Worm (Caenorhabditis elegans): ENCODE results near the gene din-1.

din-1 gene

ce11 chrII:11577861-11578260 is 55.5 kb downstream of the din-1 start:
- no peak for TF ChIP-seq fos-1 (tag; optimal IDR thresholded peaks at IDR 0.05)
- no peak for TF ChIP-seq ztf-1 (GFP tag; conservative IDR thresholded peaks at IDR 0.05)
- TF ChIP-seq nhr-21 (tag; optimal IDR thresholded peaks at IDR 0.05), result no peak
- TF ChIP-seq nhr-237 (tag; optimal IDR thresholded peaks at IDR 0.05), result no peak
- no peak for TF ChIP-seq mbf-1 (tag; optimal IDR thresholded peaks at IDR 0.05)
- no peak for TF ChIP-seq mab-5 (tag; optimal IDR thresholded peaks at IDR 0.05)
- no peak for TF ChIP-seq sma-3 (GFP tag; optimal IDR thresholded peaks at IDR 0.05)

DNA sequence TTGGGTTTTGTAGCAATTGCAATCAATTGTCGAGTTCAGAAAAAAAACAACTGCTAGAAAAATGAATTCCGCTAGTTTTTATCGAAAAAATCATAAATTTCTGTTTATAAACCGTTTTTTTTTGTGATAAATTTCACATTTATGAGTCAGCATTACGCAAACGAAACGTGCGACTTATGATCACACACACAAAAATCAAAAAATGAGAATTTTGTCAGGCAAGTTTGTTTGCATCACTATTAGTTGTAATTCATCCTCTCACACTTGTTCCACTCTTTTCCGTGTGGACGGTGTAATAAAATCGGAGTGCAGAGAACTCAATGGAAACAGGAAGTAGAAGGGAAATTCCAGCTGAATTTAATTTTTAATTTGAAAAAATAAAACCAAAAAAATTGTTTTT is 56.0 kb downstream of the din-1 start, which contains the start of gene pcs-1:
Gene pcs-1, minus strand, starts transcription at position 344 of the 400 bp plus-strand sequence.
- peak; percentile 67 for TF ChIP-seq fos-1 (tag; optimal IDR thresholded peaks at IDR 0.05)
- TF ChIP-seq nhr-129 (tag; optimal IDR thresholded peaks at IDR 0.05), result peak; percentile 15
- peak; percentile 3 for TF ChIP-seq lin-13 (GFP tag; optimal IDR thresholded peaks at IDR 0.05)
- no peak for TF ChIP-seq ZK546.5 (tag; optimal IDR thresholded peaks at IDR 0.05)
- TF ChIP-seq snpc-4 (tag; optimal IDR thresholded peaks at IDR 0.05), result no peak
- TF ChIP-seq nhr-77 (tag; optimal IDR thresholded peaks at IDR 0.05), result no peak

DNA sequence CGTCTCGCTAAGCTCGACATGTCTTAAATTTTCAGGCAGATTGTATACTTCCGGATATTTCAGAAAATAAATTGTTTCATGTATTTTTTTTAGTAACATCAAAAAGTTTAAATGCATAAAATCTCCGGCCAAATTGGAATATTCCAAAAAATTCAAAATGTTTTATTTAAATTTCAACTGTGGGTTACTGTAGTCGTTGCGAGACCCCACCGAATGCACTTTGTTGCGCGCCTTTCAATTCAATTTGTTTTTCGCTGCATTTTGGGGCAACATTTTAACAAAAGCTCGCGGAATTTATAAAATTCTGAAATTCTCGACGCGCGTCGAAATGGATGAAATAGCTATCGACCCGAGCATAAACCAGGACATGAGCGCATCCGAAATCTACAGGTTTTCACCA is 60.5 kb downstream of the din-1 start, which contains the start of gene F54D5.2:
Gene F54D5.2, plus strand, starts transcription at position 237 of the 400 bp plus-strand sequence.
- TF ChIP-seq mbf-1 (tag; optimal IDR thresholded peaks at IDR 0.05), result no peak
- TF ChIP-seq ZK546.5 (tag; optimal IDR thresholded peaks at IDR 0.05), result no peak
- TF ChIP-seq elt-1 (tag; optimal IDR thresholded peaks at IDR 0.05), result no peak
- no peak for TF ChIP-seq Y55F3AM.14 (GFP tag; optimal IDR thresholded peaks at IDR 0.05)
- no peak for TF ChIP-seq nhr-237 (tag; optimal IDR thresholded peaks at IDR 0.05)
- no peak for TF ChIP-seq nhr-25 (tag; optimal IDR thresholded peaks at IDR 0.05)
- no peak for TF ChIP-seq unc-55 (GFP tag; optimal IDR thresholded peaks at IDR 0.05)
- no peak for TF ChIP-seq sma-3 (GFP tag; optimal IDR thresholded peaks at IDR 0.05)
- TF ChIP-seq dmd-4 (tag; optimal IDR thresholded peaks at IDR 0.05), result no peak
- TF ChIP-seq mab-5 (tag; optimal IDR thresholded peaks at IDR 0.05), result no peak
- TF ChIP-seq nhr-21 (tag; optimal IDR thresholded peaks at IDR 0.05), result no peak
- no peak for TF ChIP-seq nhr-77 (tag; optimal IDR thresholded peaks at IDR 0.05)
- no peak for TF ChIP-seq fos-1 (tag; optimal IDR thresholded peaks at IDR 0.05)
- TF ChIP-seq lin-11 (tag; optimal IDR thresholded peaks at IDR 0.05), result no peak
- no peak for TF ChIP-seq peb-1 (tag; optimal IDR thresholded peaks at IDR 0.05)
- TF ChIP-seq ceh-82 (tag; optimal IDR thresholded peaks at IDR 0.05), result no peak
- no peak for TF ChIP-seq lsy-2 (tag; optimal IDR thresholded peaks at IDR 0.05)
- TF ChIP-seq mdl-1 (tag; optimal IDR thresholded peaks at IDR 0.05), result no peak
- no peak for TF ChIP-seq ceh-16 (tag; optimal IDR thresholded peaks at IDR 0.05)
- TF ChIP-seq aly-2 (tag; optimal IDR thresholded peaks at IDR 0.05), result no peak

ce11 chrII:11571260-11571854 is 62.1 kb downstream of the din-1 start, which contains the start of gene F54D5.3:
TSS of gene F54D5.3 (plus strand) at chrII:11571805.
- peak; percentile 87 for TF ChIP-seq fos-1 (tag; optimal IDR thresholded peaks at IDR 0.05)
- TF ChIP-seq lin-13 (GFP tag; optimal IDR thresholded peaks at IDR 0.05), result no peak
- no peak for TF ChIP-seq Y55F3AM.14 (GFP tag; optimal IDR thresholded peaks at IDR 0.05)
- TF ChIP-seq sma-9 (GFP tag; optimal IDR thresholded peaks at IDR 0.05), result no peak
- no peak for TF ChIP-seq sma-9 (tag; optimal IDR thresholded peaks at IDR 0.05)
- no peak for TF ChIP-seq nhr-237 (tag; optimal IDR thresholded peaks at IDR 0.05)
- TF ChIP-seq mbf-1 (tag; optimal IDR thresholded peaks at IDR 0.05), result no peak
- no peak for TF ChIP-seq nhr-23 (tag; optimal IDR thresholded peaks at IDR 0.05)

DNA sequence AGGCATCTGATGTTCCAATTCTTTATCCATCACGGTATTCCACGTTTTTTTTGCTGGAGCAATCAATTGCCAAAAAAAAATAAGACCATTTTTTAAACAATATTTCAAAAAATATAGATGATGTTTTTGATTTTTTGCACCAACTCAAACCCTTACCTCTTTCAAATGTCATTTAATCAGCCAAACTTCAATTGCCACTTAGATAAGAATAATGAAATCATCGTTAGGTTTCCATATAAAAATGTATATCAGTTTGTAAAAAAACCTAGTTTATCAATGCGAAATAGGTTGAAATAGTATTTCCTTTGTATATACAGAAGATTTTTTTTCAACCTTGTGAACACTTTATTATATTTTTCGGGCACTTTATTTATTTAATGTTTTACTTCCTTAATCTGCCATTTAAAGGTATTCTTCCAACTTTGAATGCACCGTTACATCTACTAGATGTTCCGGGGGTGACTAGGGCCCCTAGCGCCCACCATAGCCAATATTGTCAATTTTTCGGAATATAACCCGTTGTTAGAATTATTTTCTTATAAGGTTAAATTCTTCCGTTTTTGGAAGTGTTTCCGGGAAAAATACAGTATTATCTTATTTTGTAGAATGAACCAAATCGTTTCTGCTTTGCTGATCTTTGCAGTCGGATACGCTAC is 64.1 kb downstream of the din-1 start, which contains the start of the genes F54D5.23 and F54D5.4:
Gene F54D5.23, minus strand, starts transcription at position 75 of the 656 bp plus-strand sequence.
Gene F54D5.4, plus strand, starts transcription at position 606 of the 656 bp plus-strand sequence.
- TF ChIP-seq fos-1 (tag; optimal IDR thresholded peaks at IDR 0.05), result peak; percentile 82
- no peak for TF ChIP-seq snpc-4 (tag; optimal IDR thresholded peaks at IDR 0.05)
- TF ChIP-seq lsy-2 (tag; optimal IDR thresholded peaks at IDR 0.05), result no peak
- no peak for TF ChIP-seq ceh-16 (tag; optimal IDR thresholded peaks at IDR 0.05)

DNA sequence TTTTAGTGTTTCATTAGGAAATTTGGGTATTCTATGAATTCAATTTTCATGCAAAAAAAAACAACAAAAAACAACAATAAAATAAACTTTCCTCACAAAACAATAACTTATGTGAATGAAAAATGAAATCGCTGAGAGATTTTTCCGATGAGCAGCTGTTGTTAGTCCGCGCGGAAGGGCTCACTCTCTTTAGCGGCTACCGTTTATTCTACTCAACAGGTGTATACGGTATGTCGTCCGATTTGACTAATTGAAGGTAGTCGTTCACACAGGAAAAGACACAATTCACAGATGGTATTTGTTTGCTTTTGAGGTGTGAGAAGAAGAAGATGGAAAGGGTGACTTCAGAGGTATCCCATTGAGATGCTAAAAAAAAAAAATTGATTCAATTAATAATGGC is 64.7 kb downstream of the din-1 start:
- TF ChIP-seq sma-3 (GFP tag; optimal IDR thresholded peaks at IDR 0.05), result no peak
- no peak for TF ChIP-seq ztf-11 (tag; optimal IDR thresholded peaks at IDR 0.05)
- no peak for TF ChIP-seq elt-3 (tag; optimal IDR thresholded peaks at IDR 0.05)
- no peak for TF ChIP-seq mbf-1 (tag; optimal IDR thresholded peaks at IDR 0.05)
- TF ChIP-seq fos-1 (tag; optimal IDR thresholded peaks at IDR 0.05), result no peak
- TF ChIP-seq nhr-12 (tag; optimal IDR thresholded peaks at IDR 0.05), result no peak
- no peak for TF ChIP-seq nhr-23 (tag; optimal IDR thresholded peaks at IDR 0.05)
